Fruit fly (Drosophila melanogaster) whole organism, adult: ENCODE results near the gene sds22.

Source experiments
- CG14711 ChIP-seq: fragments of 200-800 bp; sonication (Bioruptor generic); optimal IDR thresholded peaks from 2 replicates; lab custom pipeline; 2018; ENCODE audit warnings: missing biosample characterization, mild to moderate bottlenecking, missing genetic modification characterization, moderate library complexity
- CG5204 ChIP-seq: fragments of 200-800 bp; sonication (Bioruptor generic); optimal IDR thresholded peaks from 2 replicates; lab custom pipeline; 2016; ENCODE audit warnings: missing biosample characterization, missing genetic modification characterization
- CG7101 ChIP-seq: fragments of 200-800 bp; sonication (Bioruptor generic); optimal IDR thresholded peaks from 2 replicates; lab custom pipeline; 2018; ENCODE audit warnings: missing biosample characterization, mild to moderate bottlenecking, missing genetic modification characterization, moderate library complexity
- bab1 ChIP-seq: fragments of 200-800 bp; sonication (Bioruptor generic); optimal IDR thresholded peaks from 3 replicates; lab custom pipeline; 2019; ENCODE audit warnings: missing biosample characterization, mild to moderate bottlenecking, missing genetic modification characterization, moderate library complexity
- cnc ChIP-seq, 2 experiments: fragments of >200 bp; optimal IDR thresholded peaks; 2 replicates each; lab custom pipeline; 2017
- kay ChIP-seq: fragments of 200-800 bp; sonication (Bioruptor generic); peaks from one replicate; lab custom pipeline; 2016; ENCODE audit warnings: missing biosample characterization, missing genetic modification characterization, borderline replicate concordance
- ovo ChIP-seq: fragments of 200-800 bp; sonication (Bioruptor generic); optimal IDR thresholded peaks from 2 replicates; lab custom pipeline; 2016; ENCODE audit warnings: missing biosample characterization, missing genetic modification characterization

- TF ChIP-seq CG5204 (GFP tag; lab: Kevin White, UChicago), result no peak
- TF ChIP-seq cnc (optimal IDR thresholded peaks at IDR 0.05; lab: Kevin White, UChicago), result no peak
- no peak for TF ChIP-seq bab1 (GFP tag; lab: Kevin White, UChicago)
- TF ChIP-seq kay (GFP tag; lab: Kevin White, UChicago), result no peak
- TF ChIP-seq CG7101 (tag; lab: Kevin White, UChicago), result no peak
- TF ChIP-seq ovo (GFP tag; lab: Kevin White, UChicago), result no peak
- TF ChIP-seq CG14711, result no peak
Observed at dm6 chr3R:17410808-17411207, 19.4 kb downstream of the sds22 start, which contains the start of gene CG5863.
